Fruit fly (Drosophila melanogaster) ovary, adult (tissue): ENCODE data around the gene Cpr78E.
A peak's percentile ranks its signal among the peaks of the same experiment; 100 is the strongest.

Experiments
- CG17801 ChIP-seq: fragments of 200-800 bp; optimal IDR thresholded peaks from 2 replicates; lab custom pipeline; 2019; ENCODE audit warnings: missing biosample characterization, mild to moderate bottlenecking, missing genetic modification characterization, moderate library complexity; ENCODE audit not compliant: partially characterized antibody

Cpr78E gene

DNA sequence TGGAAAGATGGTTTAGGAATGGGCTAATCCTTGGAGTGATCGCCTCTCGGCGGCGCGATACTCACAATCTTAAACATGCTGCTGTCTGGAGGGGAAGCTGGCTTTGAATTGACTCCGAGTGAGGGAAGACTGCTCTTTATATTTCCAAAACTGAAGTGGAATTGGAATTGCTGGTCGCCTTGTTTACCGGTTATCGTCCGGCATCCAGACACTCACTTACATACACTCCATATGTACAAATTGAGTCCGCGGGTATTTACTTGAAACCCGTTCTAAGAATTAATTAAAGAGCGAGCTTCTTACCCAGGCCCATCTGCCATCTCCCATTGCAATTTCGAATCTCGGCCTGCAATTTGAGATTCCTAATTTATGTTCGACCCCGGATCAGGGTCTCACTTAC is at the start of gene Cpr78E:
Gene Cpr78E (minus strand): TSS at position 101 of the 400 bp plus-strand sequence.
- TF ChIP-seq CG17801 (GFP tag; lab: Kevin White, UChicago) = no peak

DNA sequence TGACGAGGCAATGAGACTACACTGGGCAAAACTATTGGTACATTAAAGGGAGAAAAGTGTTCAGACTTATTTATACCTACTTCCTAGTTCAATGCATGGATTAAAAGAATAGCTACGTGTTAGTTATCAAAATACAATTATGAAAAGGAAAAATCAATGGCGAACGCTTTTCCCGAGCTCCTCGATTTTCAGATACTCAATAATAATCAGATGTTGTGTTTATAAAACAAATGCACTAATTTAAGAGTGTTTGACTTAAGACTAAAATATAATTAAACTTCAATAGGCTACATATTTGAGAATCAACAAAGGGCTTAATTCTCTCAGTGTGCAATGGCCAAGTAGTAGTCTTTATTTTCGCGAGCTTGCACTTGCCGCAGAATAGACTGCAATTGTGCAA is 49.2 kb upstream of the Cpr78E start:
- no peak for TF ChIP-seq CG17801 (GFP tag; lab: Kevin White, UChicago)

DNA sequence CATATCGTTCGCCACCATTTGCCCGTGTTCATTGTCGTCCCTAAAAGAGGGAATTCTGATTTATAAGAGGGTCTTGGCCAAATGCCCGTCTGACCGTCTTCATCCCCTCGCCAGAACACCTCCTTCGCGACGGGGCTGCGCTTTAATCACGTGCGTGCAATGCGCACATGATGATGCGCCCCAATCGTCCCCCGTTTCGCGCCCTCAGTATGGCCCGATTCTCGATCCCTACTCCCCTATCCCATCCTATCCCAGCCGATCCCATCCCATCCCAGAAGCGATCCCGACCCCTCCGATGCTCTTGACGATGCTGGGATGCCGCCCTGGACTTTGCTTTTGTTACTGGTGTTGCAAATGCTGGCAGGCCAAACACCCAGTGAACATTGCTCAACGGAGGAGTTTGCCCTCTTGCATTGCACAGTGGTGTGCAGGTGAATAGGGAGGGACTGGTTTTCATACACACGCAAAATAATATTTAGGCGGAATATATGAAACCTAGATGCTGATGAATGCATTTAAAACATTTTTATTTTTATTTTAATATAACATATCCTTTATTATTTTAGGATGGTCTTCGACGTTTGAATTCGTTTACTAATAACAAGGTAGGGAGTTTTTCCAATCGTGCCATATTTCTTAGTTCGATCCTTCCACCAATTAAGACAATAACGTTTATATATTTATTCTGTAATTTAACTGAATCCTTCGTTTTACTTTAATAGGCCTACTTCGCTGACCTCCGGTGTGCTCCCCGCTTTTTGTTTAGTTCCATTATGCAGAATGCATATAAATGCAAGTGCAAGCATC is 43.2 kb upstream of the Cpr78E start:
- no peak for TF ChIP-seq CG17801 (GFP tag; lab: Kevin White, UChicago)

DNA sequence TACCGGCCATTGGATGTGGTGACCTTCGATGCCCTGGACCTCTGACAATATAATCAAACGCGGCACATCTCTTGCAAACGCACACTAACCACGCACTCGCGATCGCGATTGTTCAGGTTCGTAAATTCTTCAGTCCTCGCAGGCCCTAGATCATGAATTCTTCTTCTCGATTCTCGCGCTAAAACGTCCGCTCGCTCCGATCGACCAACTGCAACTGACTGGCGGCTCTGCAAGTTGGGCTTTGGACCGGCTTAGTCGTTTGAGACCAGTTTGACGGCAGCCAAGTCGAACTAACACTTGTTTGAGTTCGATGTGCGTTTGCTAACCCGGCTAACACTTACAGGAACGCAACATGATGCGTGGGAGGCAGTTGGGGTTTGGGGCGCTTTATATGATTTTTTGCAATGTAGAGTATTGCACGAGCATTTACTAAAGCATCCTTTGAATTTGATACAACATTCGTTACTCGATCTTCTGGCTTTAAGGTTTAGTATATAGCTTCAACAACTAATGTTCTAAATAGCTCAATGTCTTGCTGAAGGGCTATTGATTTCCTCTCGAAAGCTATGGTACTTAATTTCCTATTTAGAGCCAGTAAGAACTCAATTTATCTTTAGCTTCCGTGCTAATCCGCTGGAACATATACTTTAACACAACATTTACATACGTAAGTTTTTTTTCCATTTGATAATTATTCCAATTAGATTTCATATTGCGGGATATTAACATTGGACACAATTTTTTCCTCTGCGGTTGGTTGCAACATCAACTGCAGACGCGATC is 39.6 kb upstream of the Cpr78E start, which contains the start of gene CG32447:
Gene CG32447 (minus strand): TSS at position 222 of the 783 bp plus-strand sequence.
- no peak for TF ChIP-seq CG17801 (GFP tag; lab: Kevin White, UChicago)

DNA sequence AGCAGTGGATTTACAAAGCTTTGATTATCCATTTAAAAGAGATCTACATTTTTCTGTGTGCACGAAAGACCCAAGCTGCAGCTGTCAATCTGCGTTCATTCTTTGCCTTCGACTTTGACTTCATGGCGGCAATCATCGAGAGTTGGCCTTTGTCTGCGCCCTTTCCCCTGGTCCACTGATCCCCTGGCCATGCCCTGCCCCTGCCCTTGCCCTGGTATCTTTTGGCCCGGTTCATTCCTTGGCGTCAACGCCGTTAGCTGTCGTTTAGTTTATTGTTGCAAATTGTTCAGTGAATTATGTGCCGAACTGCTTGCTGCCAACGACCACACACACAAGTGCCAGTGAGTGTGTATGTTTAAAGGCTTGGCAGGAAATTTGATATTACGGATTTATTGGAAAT is 34.2 kb upstream of the Cpr78E start:
- TF ChIP-seq CG17801 (GFP tag; lab: Kevin White, UChicago) = no peak

DNA sequence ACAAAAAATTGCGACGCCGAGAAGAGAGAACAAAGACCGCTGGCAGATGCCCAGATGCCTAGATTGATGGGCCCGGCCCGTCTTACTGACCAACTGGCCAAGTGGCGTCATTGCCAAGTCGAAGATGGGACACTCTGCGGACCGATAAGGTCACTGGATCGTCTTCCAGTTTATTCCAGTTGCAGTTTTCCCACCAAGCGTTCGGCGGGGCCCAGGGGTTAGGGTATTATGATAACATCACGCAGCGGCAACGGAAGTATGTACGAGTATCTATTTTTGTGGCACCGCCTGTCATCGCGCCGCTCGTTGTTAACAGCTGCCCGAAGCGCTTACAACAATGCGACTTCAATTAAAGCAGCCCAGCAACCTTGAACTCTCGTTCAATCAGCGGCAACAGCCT is 33.3 kb upstream of the Cpr78E start:
- no peak for TF ChIP-seq CG17801 (GFP tag; lab: Kevin White, UChicago)

DNA sequence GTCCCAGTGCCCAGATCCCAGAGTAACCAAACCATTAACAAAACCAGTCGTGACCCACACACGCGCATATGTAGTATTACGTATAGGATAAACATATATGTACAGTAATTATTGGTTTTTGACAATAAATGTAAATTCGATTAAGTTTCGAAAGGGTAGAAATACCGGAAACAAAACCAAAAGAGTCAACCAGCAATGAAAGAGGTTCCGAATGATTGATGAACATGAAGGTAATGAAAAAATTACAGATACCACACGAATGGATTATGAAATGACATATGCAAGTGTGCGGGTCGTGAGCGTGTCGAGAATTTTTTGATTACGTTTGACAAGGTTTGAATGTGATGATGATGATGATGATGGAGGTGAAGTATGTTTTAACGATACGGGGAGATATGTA is 27.9 kb upstream of the Cpr78E start:
- no peak for TF ChIP-seq CG17801 (GFP tag; lab: Kevin White, UChicago)

DNA sequence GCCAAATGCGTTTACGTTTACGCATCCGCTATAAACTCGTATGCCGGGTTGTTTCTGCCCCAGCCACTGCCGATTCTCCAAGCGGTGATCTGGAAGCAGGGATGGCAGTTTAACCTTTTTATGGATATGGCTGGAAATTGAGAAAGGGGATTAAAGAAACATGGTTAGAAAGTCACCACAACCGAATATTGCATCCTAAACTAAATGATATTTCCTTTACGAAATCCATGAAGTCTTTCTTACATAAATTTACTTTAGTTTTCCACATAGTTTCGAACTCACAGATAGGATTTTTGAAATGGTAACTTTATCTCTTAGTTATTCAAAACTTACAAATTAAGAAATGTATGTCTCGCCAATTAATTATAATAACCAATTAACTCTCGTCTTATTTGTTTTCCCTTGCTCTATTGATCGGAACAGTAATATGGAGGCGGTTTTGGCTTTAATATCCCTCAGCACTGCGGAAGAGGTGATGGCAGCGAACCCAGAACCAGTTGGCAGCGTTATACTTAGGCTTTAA is 21.9 kb upstream of the Cpr78E start:
- no peak for TF ChIP-seq CG17801 (GFP tag; lab: Kevin White, UChicago)

DNA sequence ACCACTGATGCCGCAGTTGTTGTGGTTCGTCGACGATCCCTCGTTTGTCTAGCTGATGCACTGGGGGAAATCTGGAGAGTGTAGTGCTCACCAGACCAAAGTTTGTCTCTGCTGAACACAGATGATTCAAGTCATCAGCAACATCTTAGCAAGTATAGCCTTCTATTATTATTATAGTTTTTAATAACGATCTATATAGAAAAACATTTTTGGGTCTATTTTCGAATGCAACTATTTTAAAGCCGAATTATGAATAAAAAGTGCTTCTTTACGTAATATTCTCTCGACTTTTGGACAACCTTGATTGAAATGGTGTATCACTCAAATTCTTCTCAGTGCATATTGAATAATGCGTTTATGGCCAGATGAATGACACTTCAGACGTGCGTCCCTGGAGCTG is 19.0 kb upstream of the Cpr78E start:
- no peak for TF ChIP-seq CG17801 (GFP tag; lab: Kevin White, UChicago)

DNA sequence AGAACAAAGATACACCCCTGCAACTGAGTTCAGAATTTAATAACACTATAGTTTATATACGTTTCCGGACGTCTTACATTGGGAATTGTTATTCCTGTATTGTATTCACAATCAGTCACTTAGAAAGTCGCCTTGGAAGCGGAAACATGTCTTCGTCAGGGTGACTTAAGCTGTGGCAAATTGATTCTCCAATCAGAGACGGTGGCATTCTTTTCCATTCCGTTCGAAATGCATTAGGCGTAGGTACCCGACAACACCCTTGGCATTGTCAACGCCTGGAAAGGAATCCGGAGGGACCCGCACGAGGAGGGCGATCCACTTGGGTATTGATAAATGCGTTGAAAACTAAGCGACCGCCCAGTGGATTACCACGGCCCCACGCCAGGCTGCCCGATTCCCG is 17.2 kb upstream of the Cpr78E start, which contains the start of gene Sfp78E:
Gene Sfp78E (minus strand): TSS at position 101 of the 400 bp plus-strand sequence.
- TF ChIP-seq CG17801 (GFP tag; lab: Kevin White, UChicago) = no peak

DNA sequence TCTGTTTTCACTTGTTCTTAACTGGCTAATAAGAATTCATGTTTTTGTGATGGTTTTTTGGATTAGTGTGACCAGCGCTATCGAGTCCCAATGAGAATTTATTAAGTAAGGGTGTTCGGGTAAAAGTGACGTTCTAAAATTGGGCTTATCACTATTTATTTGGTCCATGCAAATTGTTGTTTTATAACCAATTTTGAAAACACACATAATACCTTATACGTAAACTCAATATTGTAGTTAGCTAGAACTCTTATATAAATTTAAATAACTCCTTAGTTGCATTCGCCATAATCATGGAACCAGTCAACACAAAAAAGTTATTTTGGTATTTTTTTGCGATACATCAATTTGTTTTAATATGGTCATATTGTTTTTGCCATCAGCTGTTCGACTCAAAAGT is 12.9 kb upstream of the Cpr78E start, which contains the start of the genes Als2 and CG11248:
Gene Als2 (minus strand): TSS at position 69 of the 400 bp plus-strand sequence.
Gene CG11248 (plus strand): TSS at position 364 of the 400 bp plus-strand sequence.
- TF ChIP-seq CG17801 (GFP tag; lab: Kevin White, UChicago) = peak; percentile 60

DNA sequence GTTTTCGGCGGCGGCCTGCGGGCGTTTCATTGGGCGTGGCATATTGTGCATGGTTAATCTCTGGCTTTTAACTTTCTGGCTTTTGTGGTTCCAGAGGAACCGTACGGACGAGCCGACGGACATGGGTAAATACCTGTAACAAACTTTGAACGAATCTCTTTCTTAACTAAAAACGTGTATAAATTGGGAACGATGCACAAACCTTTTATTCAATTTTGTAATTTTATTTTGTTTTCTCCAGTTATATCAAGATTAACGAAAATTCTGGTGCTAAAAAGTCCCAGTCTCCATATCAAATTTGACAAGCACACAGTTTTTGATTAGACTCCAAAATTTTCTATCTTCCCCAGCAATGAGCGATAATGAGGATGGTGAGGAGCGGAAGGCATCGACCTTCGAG is 5.1 kb upstream of the Cpr78E start, which contains the start of gene CG11249:
Gene CG11249 (plus strand): TSS at position 301 of the 400 bp plus-strand sequence.
- no peak for TF ChIP-seq CG17801 (GFP tag; lab: Kevin White, UChicago)

DNA sequence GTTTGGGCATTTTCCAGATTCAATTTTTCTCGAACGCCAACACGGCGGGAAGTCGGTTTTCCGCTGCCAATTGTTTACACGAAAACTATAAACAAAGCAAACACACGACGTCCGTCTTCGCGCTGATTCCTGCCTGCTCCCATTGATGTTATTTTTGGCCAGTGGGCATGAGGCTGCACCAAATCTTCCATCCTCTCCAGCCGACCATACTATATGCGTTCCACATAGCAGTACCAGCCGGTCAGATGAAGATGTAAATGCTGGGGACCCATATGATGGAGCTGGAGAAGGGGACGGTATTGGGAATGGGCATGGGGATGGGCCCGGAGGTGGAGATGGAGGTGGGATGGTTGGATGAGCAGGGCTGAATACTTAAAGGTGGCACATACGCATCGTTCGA is 750 bp upstream of the Cpr78E start:
- TF ChIP-seq CG17801 (GFP tag; lab: Kevin White, UChicago) = no peak

DNA sequence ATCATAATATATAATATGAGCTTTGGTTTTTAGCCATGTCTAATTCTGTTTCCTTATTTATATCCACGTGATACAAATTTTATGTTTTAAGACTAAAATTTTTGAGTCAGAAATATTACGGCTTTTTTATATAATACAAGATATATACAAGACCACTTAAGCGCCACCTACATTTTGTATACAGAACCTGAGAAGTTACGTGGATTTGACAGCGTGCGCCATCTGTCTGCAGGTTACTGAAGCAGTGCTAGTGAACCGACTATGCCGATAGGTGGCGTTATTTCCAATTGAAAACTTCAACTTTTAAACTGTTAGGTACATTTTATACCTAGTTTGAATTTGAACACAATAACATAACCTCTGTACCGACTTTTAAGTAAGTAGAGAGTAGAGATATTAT is 14.0 kb downstream of the Cpr78E start:
- TF ChIP-seq CG17801 (GFP tag; lab: Kevin White, UChicago) = peak; percentile 13

DNA sequence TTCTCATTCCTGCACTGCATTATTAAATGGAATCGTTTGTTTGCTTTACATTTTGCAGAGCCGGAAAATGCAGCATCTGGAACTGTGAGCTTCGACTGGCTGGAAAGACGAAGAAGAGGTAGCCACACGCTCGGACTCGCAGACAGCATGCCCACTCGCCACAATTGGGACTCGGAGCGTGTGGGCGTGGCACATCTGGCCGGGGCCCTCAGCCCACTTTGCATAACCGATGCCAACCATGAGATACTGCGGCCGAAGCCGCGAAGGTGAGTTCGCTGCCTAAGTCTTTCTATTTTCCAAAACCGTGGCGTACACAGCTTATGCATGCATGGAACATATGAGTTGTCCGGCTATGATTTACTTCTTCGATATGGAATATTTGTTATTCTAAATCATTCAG is 14.7 kb downstream of the Cpr78E start:
- no peak for TF ChIP-seq CG17801 (GFP tag; lab: Kevin White, UChicago)
